Fruit fly (Drosophila melanogaster): ENCODE results near the gene CG33322.
A peak's percentile ranks its signal among the peaks of the same experiment; 100 is the strongest.

The CG33322 gene

DNA sequence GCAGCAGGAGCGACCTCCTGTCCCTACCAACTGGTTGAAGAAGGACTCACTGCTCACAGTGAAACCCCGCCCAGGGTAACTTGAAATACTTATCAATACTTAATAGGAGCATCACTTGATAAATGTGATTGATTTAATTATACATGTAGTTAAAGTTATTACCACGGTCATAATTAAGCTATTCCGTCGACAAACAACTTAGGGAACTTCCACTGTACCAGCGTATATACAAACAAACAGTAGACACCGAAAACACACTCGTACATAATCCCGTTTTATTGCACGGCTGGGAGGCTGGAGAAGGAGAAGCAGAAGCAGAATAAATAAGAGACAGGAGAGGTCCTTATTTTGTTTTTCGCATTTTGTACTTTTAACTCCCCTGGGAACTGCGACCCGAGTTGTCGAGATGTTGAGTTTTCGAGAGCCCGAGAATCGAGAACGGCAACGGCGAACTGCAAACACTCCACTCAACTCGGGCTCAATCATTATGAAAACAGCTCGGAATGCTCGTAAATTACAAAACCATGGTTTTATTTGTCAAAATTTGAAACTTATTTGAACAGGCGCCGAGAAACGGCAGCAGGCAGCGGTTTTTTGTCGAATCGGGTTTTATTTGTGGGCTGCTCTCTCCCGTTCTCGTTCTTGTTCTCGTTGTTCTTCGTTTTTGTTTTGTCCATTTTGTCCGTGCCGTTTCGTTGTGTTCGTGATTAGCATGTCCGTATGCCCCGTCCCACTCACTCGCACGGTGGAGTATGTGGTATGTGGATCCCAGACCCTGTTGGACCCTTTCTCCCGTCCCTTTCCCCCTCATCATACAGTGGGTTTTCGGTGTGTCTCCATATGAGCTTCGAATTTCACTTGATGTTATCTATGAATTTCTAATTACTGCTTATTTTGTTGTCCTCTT is 15.8 kb downstream of the CG33322 start (continued):
- TF ChIP-seq CG15073 (GFP tag; optimal IDR thresholded peaks at IDR 0.05) = no peak
- TF ChIP-seq ap (GFP tag; IDR thresholded peaks at IDR 0.05) = 0 out of 2 replicates have a peak, but pooled peaks have one; percentile 22
- peak; percentile 94 for TF ChIP-seq nom (GFP tag; optimal IDR thresholded peaks at IDR 0.05)
- TF ChIP-seq CG4820 (GFP tag; optimal IDR thresholded peaks at IDR 0.05) = peak; percentile 44
- peak; percentile 76 for TF ChIP-seq sob (GFP tag; IDR thresholded peaks at IDR 0.05)
- TF ChIP-seq Ada2b (GFP tag; IDR thresholded peaks at IDR 0.05) = peak; percentile 72
- peak; percentile 85 for TF ChIP-seq Dbx (GFP tag; IDR thresholded peaks at IDR 0.05)
- TF ChIP-seq PHDP (tag; optimal IDR thresholded peaks at IDR 0.05) = peak; percentile 78
- TF ChIP-seq hbn (GFP tag; IDR thresholded peaks at IDR 0.05; ENCODE audit: partially characterized antibody) = no peak
- peak; percentile 54 for TF ChIP-seq CG6765 (GFP tag; optimal IDR thresholded peaks at IDR 0.05)
- TF ChIP-seq Rfx (GFP tag; IDR thresholded peaks at IDR 0.05) = peak; percentile 87
- TF ChIP-seq HLHmδ (GFP tag; optimal IDR thresholded peaks at IDR 0.05) = no peak
- TF ChIP-seq Nf-YC (tag; optimal IDR thresholded peaks at IDR 0.05) = peak; percentile 33
- TF ChIP-seq Xbp1 (GFP tag; optimal IDR thresholded peaks at IDR 0.05) = peak; percentile 70
- peak; percentile 47; the same call in 1 of the 2 replicates for TF ChIP-seq gsb (GFP tag; IDR thresholded peaks at IDR 0.05)
- peak; percentile 71; the same call in 1 of the 3 replicates for TF ChIP-seq gce (GFP tag; IDR thresholded peaks at IDR 0.05)
- TF ChIP-seq E2f1 (GFP tag; IDR thresholded peaks at IDR 0.05) = peak; percentile 65
- TF ChIP-seq B-H2 (GFP tag; optimal IDR thresholded peaks at IDR 0.05) = peak; percentile 78
- TF ChIP-seq klu (GFP tag; IDR thresholded peaks at IDR 0.05) = peak; percentile 61
- no peak for TF ChIP-seq amos (GFP tag; IDR thresholded peaks at IDR 0.05; ENCODE audit: partially characterized antibody)
- peak; percentile 73 for TF ChIP-seq Ptx1 (GFP tag; IDR thresholded peaks at IDR 0.05)
- TF ChIP-seq CG14860 (GFP tag; IDR thresholded peaks at IDR 0.05; ENCODE audit: partially characterized antibody) = no peak
- TF ChIP-seq gsb-n (tag; optimal IDR thresholded peaks at IDR 0.05) = no peak
- TF ChIP-seq pros (GFP tag; optimal IDR thresholded peaks at IDR 0.05) = peak; percentile 68
- TF ChIP-seq sens-2 (GFP tag; IDR thresholded peaks at IDR 0.05) = peak; percentile 64
- no peak for TF ChIP-seq Dll (GFP tag; IDR thresholded peaks at IDR 0.05; ENCODE audit: partially characterized antibody)
- TF ChIP-seq lab (GFP tag; optimal IDR thresholded peaks at IDR 0.05) = peak; percentile 92
- TF ChIP-seq Ets97D (GFP tag; optimal IDR thresholded peaks at IDR 0.05) = peak; percentile 25
- no peak for TF ChIP-seq trh (GFP tag; optimal IDR thresholded peaks at IDR 0.05)
- no peak for TF ChIP-seq TFAM (GFP tag; optimal IDR thresholded peaks at IDR 0.05)
- peak; percentile 53 for TF ChIP-seq CG10959 (GFP tag; IDR thresholded peaks at IDR 0.05)
- peak; percentile 51 for TF ChIP-seq CG9876 (GFP tag; optimal IDR thresholded peaks at IDR 0.05)
- peak; percentile 63 for TF ChIP-seq NC2β (GFP tag; optimal IDR thresholded peaks at IDR 0.05)
- no peak for TF ChIP-seq Stat92E (GFP tag; optimal IDR thresholded peaks at IDR 0.05)
- TF ChIP-seq Drgx (GFP tag; IDR thresholded peaks at IDR 0.05) = peak; percentile 79
- no peak for TF ChIP-seq CG11696 (GFP tag; IDR thresholded peaks at IDR 0.05)
- TF ChIP-seq gt (GFP tag; IDR thresholded peaks at IDR 0.05) = no peak
- no peak for TF ChIP-seq Dip2 (GFP tag; IDR thresholded peaks at IDR 0.05)
- TF ChIP-seq CHES-1-like (GFP tag; optimal IDR thresholded peaks at IDR 0.05) = peak; percentile 83
- no peak for TF ChIP-seq nerfin-2 (GFP tag; IDR thresholded peaks at IDR 0.05; ENCODE audit: partially characterized antibody)
- peak; percentile 74 for TF ChIP-seq bab2 (GFP tag; optimal IDR thresholded peaks at IDR 0.05)
- TF ChIP-seq CG4707 (GFP tag; optimal IDR thresholded peaks at IDR 0.05) = peak; percentile 13
- TF ChIP-seq run (tag; optimal IDR thresholded peaks at IDR 0.05) = no peak
- no peak for TF ChIP-seq dimm (GFP tag; IDR thresholded peaks at IDR 0.05)
- peak; percentile 58; the same call in 1 of the 2 replicates for TF ChIP-seq ssp (GFP tag; IDR thresholded peaks at IDR 0.05)
- TF ChIP-seq Myb (GFP tag; optimal IDR thresholded peaks at IDR 0.05) = peak; percentile 69
- TF ChIP-seq Oaz (GFP tag; IDR thresholded peaks at IDR 0.05) = peak; percentile 68
- TF ChIP-seq h (optimal IDR thresholded peaks at IDR 0.05) = no peak
- TF ChIP-seq CG6175 (GFP tag; IDR thresholded peaks at IDR 0.05) = peak; percentile 58; the same call in 1 of the 3 replicates

All from whole organism, embryonic.